Fruit fly (Drosophila melanogaster) whole organism, pupa: ENCODE data around the gene vnd.

Source experiments
- CG10348 ChIP-seq: fragments of 200-800 bp; sonication (Bioruptor generic); IDR thresholded peaks from 2 replicates; pipeline ENCODE4 v1.3.6; 2022; ENCODE audit warnings: missing biosample characterization, missing genetic modification characterization
- CG12605 ChIP-seq: fragments of 200-800 bp; sonication (Bioruptor generic); IDR thresholded peaks from 2 replicates; pipeline ENCODE4 v1.3.6; 2022; ENCODE audit warnings: missing biosample characterization, missing genetic modification characterization
- CG14655 ChIP-seq: fragments of 200-800 bp; sonication (Bioruptor generic); optimal IDR thresholded peaks from 3 replicates; lab custom pipeline; 2017; ENCODE audit warnings: mild to moderate bottlenecking, missing biosample characterization, missing genetic modification reagents, missing genetic modification characterization
- CG15710 ChIP-seq: fragments of 200-800 bp; sonication (Bioruptor generic); optimal IDR thresholded peaks from 2 replicates; lab custom pipeline; 2018; ENCODE audit warnings: missing biosample characterization, mild to moderate bottlenecking, missing genetic modification characterization, moderate library complexity
- CG32121 ChIP-seq: fragments of 200-800 bp; sonication (Bioruptor generic); IDR thresholded peaks from 2 replicates; pipeline ENCODE4 v1.3.6; 2022; ENCODE audit warnings: missing biosample characterization, missing genetic modification characterization
- CG34367 ChIP-seq: fragments of 200-800 bp; sonication (Bioruptor generic); optimal IDR thresholded peaks from 2 replicates; lab custom pipeline; 2018; ENCODE audit warnings: missing biosample characterization, mild to moderate bottlenecking, missing genetic modification characterization
- CG4496 ChIP-seq: fragments of 200-800 bp; sonication (Bioruptor generic); IDR thresholded peaks from 3 replicates; pipeline ENCODE4 v1.3.6; 2022; ENCODE audit warnings: missing biosample characterization, missing genetic modification characterization
- CG8159 ChIP-seq: fragments of 200-800 bp; sonication (Bioruptor generic); optimal IDR thresholded peaks from 3 replicates; lab custom pipeline; 2018; ENCODE audit warnings: missing biosample characterization, mild to moderate bottlenecking, missing genetic modification characterization, moderate library complexity
- CG8301 ChIP-seq: fragments of 200-800 bp; sonication (Bioruptor generic); optimal IDR thresholded peaks from 2 replicates; lab custom pipeline; 2018; ENCODE audit warnings: missing biosample characterization, mild to moderate bottlenecking, missing genetic modification characterization
- EcR ChIP-seq: fragments of 200-800 bp; sonication (Bioruptor generic); optimal IDR thresholded peaks from 3 replicates; lab custom pipeline; 2019; ENCODE audit warnings: missing biosample characterization, missing genetic modification characterization, mild to moderate bottlenecking, moderate library complexity, missing genetic modification reagents
- Pif1B ChIP-seq: fragments of 200-800 bp; sonication (Bioruptor generic); optimal IDR thresholded peaks from 3 replicates; lab custom pipeline; 2016; ENCODE audit warnings: missing biosample characterization, missing genetic modification characterization
- gl ChIP-seq: fragments of 200-800 bp; sonication (Bioruptor generic); optimal IDR thresholded peaks from 2 replicates; lab custom pipeline; 2018; ENCODE audit warnings: missing biosample characterization, mild to moderate bottlenecking, missing genetic modification characterization

DNA sequence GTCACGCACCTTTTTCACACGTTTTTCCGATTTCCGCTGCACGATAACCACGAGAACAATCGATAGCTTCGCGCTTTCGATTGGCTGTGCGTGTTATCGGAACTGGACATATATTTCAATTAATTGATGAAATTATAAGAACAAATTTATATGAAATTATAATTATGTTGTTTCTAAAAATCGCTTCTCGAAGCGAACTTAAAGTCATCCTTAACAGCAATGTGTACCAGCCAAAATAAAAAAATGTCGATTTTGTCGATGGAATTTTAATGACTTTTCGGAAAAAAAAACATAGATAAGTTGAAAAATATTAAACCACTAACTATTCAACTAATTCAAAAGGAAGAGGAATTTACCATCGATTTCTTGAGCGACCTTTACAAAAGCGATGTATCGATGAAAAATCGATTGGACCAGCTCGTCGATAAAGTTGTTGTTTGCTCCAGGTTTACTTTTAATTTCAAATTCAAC is 43.3 kb downstream of the vnd start, which contains the start of the genes CG13364 and Hinfp:
- TF ChIP-seq CG4496 (GFP tag; lab: Robert Waterston, UW) (no peak), EcR (GFP tag; lab: Kevin White, UChicago) (no peak), gl (tag; lab: Kevin White, UChicago) (no peak), CG12605 (GFP tag; lab: Robert Waterston, UW) (no peak), CG8301 (tag; lab: Kevin White, UChicago) (no peak), CG15710 (tag; lab: Kevin White, UChicago) (no peak), Pif1B (GFP tag; lab: Kevin White, UChicago) (no peak), CG32121 (GFP tag; lab: Robert Waterston, UW) (no peak), CG14655 (no peak), CG34367 (tag; lab: Kevin White, UChicago) (no peak), CG10348 (GFP tag; lab: Robert Waterston, UW) (no peak), CG8159 (tag; lab: Kevin White, UChicago) (no peak)
